Worm (Caenorhabditis elegans): ENCODE data around the gene nkb-3.

DNA sequence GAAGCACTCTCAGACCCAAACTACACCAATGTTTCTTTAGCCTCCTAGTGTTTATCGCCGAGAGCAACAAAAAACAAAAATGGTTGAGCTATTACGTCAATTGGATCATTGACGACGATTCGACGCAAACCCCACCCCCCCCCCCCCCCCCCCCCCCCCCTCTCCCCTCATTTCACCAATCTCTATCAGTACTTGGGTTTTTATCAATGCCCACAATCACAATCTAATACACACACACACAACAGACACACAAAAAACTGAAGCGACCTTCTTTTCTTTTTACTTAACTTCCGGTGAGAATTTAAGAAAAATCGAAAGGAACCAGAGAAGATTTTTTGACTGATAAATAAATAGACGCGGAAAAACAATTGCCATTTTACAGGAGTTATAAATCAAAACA is 5.2 kb upstream of the nkb-3 start:
- no peak for TF ChIP-seq nhr-28 (tag; optimal IDR thresholded peaks at IDR 0.05)
- TF ChIP-seq unc-62 (GFP tag; optimal IDR thresholded peaks at IDR 0.05): no peak
- TF ChIP-seq ztf-4 (tag; optimal IDR thresholded peaks at IDR 0.05): no peak
